Worm (Caenorhabditis elegans): Measurements from ENCODE around the gene F56D5.3.

- TF ChIP-seq ZK546.5 (tag; optimal IDR thresholded peaks at IDR 0.05) (no peak), nhr-10 (tag; optimal IDR thresholded peaks at IDR 0.05) (no peak), ceh-82 (tag; optimal IDR thresholded peaks at IDR 0.05) (no peak), F13H6.1 (tag; optimal IDR thresholded peaks at IDR 0.05) (no peak), alr-1 (tag; optimal IDR thresholded peaks at IDR 0.05) (no peak), snpc-4 (tag; optimal IDR thresholded peaks at IDR 0.05) (no peak), nhr-77 (tag; optimal IDR thresholded peaks at IDR 0.05) (no peak), zag-1 (tag; optimal IDR thresholded peaks at IDR 0.05) (no peak)
Observed at ce11 chrIV:9378272-9378671, 19.1 kb upstream of the F56D5.3 start, which contains the start of gene C10C5.4.
